Worm (Caenorhabditis elegans) whole organism, L4 larva: Measurements from ENCODE around the gene spcs-2.

ENCODE experiments used
- Y105C5A.15 ChIP-seq: fragments of 200-800 bp; sonication (Bioruptor generic); IDR thresholded peaks from 2 replicates; pipeline ENCODE4 v1.3.6; 2022; ENCODE audit warnings: missing genetic modification characterization, missing compliant biosample characterization
- fos-1 ChIP-seq: fragments of 150-350 bp; optimal IDR thresholded peaks from 2 replicates; lab custom pipeline; 2014; ENCODE audit warnings: missing biosample characterization, missing genetic modification characterization
- hmg-1.1 ChIP-seq: fragments of 200-800 bp; sonication (Bioruptor generic); IDR thresholded peaks from 2 replicates; pipeline ENCODE4 v1.3.6; 2022; ENCODE audit warnings: missing genetic modification reagents, missing genetic modification characterization, missing compliant biosample characterization
- mep-1 ChIP-seq: fragments of 150-350 bp; sonication (generic microtip); optimal IDR thresholded peaks from 3 replicates; lab custom pipeline; 2014; ENCODE audit warnings: missing biosample characterization, missing genetic modification characterization
- nhr-11 ChIP-seq: fragments of 150-350 bp; optimal IDR thresholded peaks from 2 replicates; lab custom pipeline; 2014; ENCODE audit warnings: missing biosample characterization, missing genetic modification characterization
- nhr-25 ChIP-seq: sonication (generic microtip); optimal IDR thresholded peaks from 2 replicates; lab custom pipeline; 2017; ENCODE audit warnings: missing genetic modification characterization, mild to moderate bottlenecking, missing compliant biosample characterization, antibody characterized with exemption, moderate library complexity, borderline replicate concordance; ENCODE audit not compliant: insufficient read depth
- nhr-76 ChIP-seq: fragments of 150-350 bp; optimal IDR thresholded peaks from 2 replicates; lab custom pipeline; 2014; ENCODE audit warnings: missing biosample characterization, missing genetic modification characterization

- TF ChIP-seq nhr-76 (tag; lab: Kevin White, UChicago) (no peak), mep-1 (tag; lab: Kevin White, UChicago) (peak; percentile 64), hmg-1.1 (GFP tag; lab: Robert Waterston, UW) (0 out of 2 replicates have a peak, but pooled peaks have one; percentile 10), fos-1 (no peak), nhr-25 (tag; lab: Kevin White, UChicago) (no peak), Y105C5A.15 (GFP tag; lab: Robert Waterston, UW) (no peak), nhr-11 (no peak)
These were observed 31.8 kb downstream of the spcs-2 start for ce11 chrIII:12906611-12907037.
